Worm (Caenorhabditis elegans): Measurements from ENCODE around the gene F21C10.9.

- TF ChIP-seq med-1 (GFP tag; optimal IDR thresholded peaks at IDR 0.05; ENCODE audit: insufficient read depth) (no peak), ztf-23 (GFP tag; IDR thresholded peaks at IDR 0.05) (no peak)
Observed at ce11 chrV:9146196-9146595, 47.7 kb upstream of the F21C10.9 start.

All from whole organism, midembryonic.